Worm (Caenorhabditis elegans) whole organism, midembryonic: ENCODE results near the gene Y48C3A.5.

Experiments used
- T22C8.4 ChIP-seq: fragments of 200-800 bp; sonication (Bioruptor generic); IDR thresholded peaks from 2 replicates; pipeline ENCODE4 v1.3.6; 2022; ENCODE audit warnings: missing genetic modification characterization, missing compliant biosample characterization
- cog-1 ChIP-seq: sonication (generic microtip); optimal IDR thresholded peaks from 2 replicates; lab custom pipeline; 2016; ENCODE audit warnings: missing genetic modification characterization, missing compliant biosample characterization
- flt-1 ChIP-seq: fragments of 200-800 bp; sonication (Bioruptor generic); IDR thresholded peaks from 2 replicates; pipeline ENCODE4 v1.3.6; 2022; ENCODE audit warnings: missing genetic modification characterization, missing compliant biosample characterization
- klf-2 ChIP-seq: fragments of 200-800 bp; sonication (Bioruptor generic); conservative IDR thresholded peaks from 2 replicates; pipeline ENCODE4 v1.3.6; 2022; ENCODE audit warnings: missing genetic modification reagents, missing genetic modification characterization, missing compliant biosample characterization
- med-1 ChIP-seq: sonication (generic microtip); optimal IDR thresholded peaks from 2 replicates; lab custom pipeline; 2017; ENCODE audit warnings: missing genetic modification characterization, mild to moderate bottlenecking, missing compliant biosample characterization, antibody characterized with exemption, missing genetic modification reagents; ENCODE audit not compliant: insufficient read depth
- ref-1 ChIP-seq: fragments of 200-800 bp; sonication (Bioruptor generic); conservative IDR thresholded peaks from 2 replicates; pipeline ENCODE4 v1.3.6; 2022; ENCODE audit warnings: missing genetic modification reagents, missing genetic modification characterization, missing compliant biosample characterization
- tab-1 ChIP-seq: fragments of 200-800 bp; sonication (Bioruptor generic); IDR thresholded peaks from 2 replicates; pipeline ENCODE4 v1.3.6; 2022; ENCODE audit warnings: missing genetic modification characterization, missing compliant biosample characterization
- ztf-23 ChIP-seq: fragments of 200-800 bp; sonication (Bioruptor generic); IDR thresholded peaks from 2 replicates; pipeline ENCODE4 v1.3.6; 2022; ENCODE audit warnings: missing genetic modification reagents, missing genetic modification characterization, missing compliant biosample characterization
- ztf-29 ChIP-seq: fragments of 200-800 bp; sonication (Bioruptor generic); IDR thresholded peaks from 2 replicates; pipeline ENCODE4 v1.3.6; 2022; ENCODE audit warnings: missing genetic modification reagents, missing genetic modification characterization, missing compliant biosample characterization

DNA sequence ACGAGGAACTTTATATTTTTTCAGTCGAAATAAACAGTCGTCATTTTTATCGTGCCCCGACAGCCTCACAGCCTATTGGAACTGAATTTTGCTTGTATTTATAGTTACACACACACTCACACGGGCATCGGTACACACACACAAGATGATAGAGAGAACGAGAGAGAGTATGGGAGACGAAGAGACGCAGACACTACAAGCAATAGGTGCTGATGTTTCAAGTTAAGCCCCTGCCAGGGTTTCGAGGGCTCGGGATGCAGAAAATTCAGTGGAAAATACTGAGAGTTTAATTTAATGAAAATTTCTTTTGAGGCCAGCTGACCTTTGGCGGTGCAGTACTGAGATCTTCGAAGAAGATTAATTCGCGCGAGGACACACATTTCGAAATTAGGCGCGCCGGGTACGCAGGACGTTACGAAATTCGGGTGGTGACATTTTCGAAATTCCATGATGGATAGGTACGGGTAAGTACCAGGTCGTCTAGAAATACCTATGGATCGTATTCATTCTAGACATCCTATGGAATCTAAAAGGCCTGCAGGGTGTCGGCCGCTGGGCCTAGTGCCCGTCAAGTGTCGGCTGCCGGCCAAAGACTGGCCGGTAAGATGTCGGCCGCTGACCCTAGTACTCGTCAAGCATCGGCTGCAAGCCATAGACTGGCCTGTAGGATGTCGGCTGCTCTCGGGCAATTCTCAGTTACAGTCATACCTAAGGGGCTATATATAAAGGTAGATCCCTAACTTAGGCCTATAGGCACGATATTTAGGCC lies 19.8 kb downstream of the Y48C3A.5 start:
- TF ChIP-seq ref-1, result no peak
- TF ChIP-seq ztf-29 (GFP tag; lab: Robert Waterston, UW), result no peak
- no peak for TF ChIP-seq ztf-23
- no peak for TF ChIP-seq flt-1
- TF ChIP-seq tab-1 (GFP tag; lab: Robert Waterston, UW), result no peak
- TF ChIP-seq T22C8.4 (GFP tag; lab: Robert Waterston, UW), result no peak
- no peak for TF ChIP-seq klf-2 (GFP tag; lab: Robert Waterston, UW)
- TF ChIP-seq med-1 (GFP tag; lab: Kevin White, UChicago), result no peak
- no peak for TF ChIP-seq cog-1
